Fruit fly (Drosophila melanogaster): ENCODE measurements around the gene xit.

The xit gene

DNA sequence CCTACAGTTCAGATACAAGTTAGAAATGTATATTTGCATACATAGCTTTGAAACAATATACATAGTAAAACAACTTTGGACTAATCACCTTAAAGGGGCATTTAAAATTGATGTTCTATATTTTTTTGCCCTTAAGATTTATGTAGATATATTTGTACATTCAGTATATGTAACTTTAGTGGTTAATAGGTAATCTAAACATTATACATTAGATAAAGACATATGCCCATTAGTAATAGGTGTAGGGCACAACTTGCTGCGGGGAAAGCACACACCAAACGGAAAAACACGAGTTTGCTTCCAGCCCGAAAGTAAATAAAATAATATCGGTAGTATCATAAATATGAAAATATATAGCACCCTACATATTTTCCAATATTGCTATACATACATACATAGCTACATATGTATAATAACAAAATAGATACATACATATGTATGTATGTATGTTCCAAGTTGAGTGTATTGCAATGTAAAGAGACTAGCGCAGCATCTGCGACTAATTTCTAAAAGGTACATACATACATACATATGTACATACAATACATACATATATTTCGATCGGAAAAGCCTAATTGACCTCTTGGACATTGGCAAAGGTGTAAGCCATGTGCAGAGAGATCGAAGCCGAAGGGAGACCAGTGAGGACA is 42.6 kb downstream of the xit start, which contains the start of gene CG43736 (continued):
- TF ChIP-seq CG18476 (GFP tag; optimal IDR thresholded peaks at IDR 0.05) (peak; percentile 93), D (optimal IDR thresholded peaks at IDR 0.05) (no peak), D (GFP tag; optimal IDR thresholded peaks at IDR 0.05) (peak; percentile 96), CG30020 (tag; optimal IDR thresholded peaks at IDR 0.05) (peak; percentile 85), salm (tag; optimal IDR thresholded peaks at IDR 0.05) (peak; percentile 91), NFAT (GFP tag; IDR thresholded peaks at IDR 0.05) (peak; percentile 68; the same call in 1 of the 2 replicates), Hsf (GFP tag; optimal IDR thresholded peaks at IDR 0.05) (peak; percentile 94), ind (GFP tag; optimal IDR thresholded peaks at IDR 0.05) (peak; percentile 97), ap (GFP tag; IDR thresholded peaks at IDR 0.05) (peak; percentile 75), Eip74EF (GFP tag; optimal IDR thresholded peaks at IDR 0.05) (peak in 1 of 2 experiments; percentile 96), sima (GFP tag; optimal IDR thresholded peaks at IDR 0.05) (peak; percentile 45), CoRest (tag; optimal IDR thresholded peaks at IDR 0.05) (peak; percentile 99), CG4617 (GFP tag; optimal IDR thresholded peaks at IDR 0.05; ENCODE audit: borderline replicate concordance) (peak; percentile 78), croc (GFP tag; conservative IDR thresholded peaks at IDR 0.05) (peak; percentile 90), CG11398 (GFP tag; optimal IDR thresholded peaks at IDR 0.05) (peak; percentile 85), CG7928 (GFP tag; optimal IDR thresholded peaks at IDR 0.05) (peak; percentile 72), Nf-YA (GFP tag; IDR thresholded peaks at IDR 0.05) (peak; percentile 82), da (GFP tag; optimal IDR thresholded peaks at IDR 0.05) (peak; percentile 20), CG6254 (GFP tag; optimal IDR thresholded peaks at IDR 0.05) (peak; percentile 82), CG2678 (tag; optimal IDR thresholded peaks at IDR 0.05) (peak; percentile 99), CG11504 (tag; optimal IDR thresholded peaks at IDR 0.05) (peak; percentile 98), ken (GFP tag; IDR thresholded peaks at IDR 0.05) (peak; percentile 84), CG3838 (GFP tag; optimal IDR thresholded peaks at IDR 0.05) (peak; percentile 69), CG9727 (GFP tag; optimal IDR thresholded peaks at IDR 0.05) (peak; percentile 95), CG18599 (GFP tag; optimal IDR thresholded peaks at IDR 0.05) (peak; percentile 98), ac (GFP tag; optimal IDR thresholded peaks at IDR 0.05) (peak; percentile 76), Dfd (GFP tag; optimal IDR thresholded peaks at IDR 0.05) (no peak), Doc2 (GFP tag; IDR thresholded peaks at IDR 0.05) (0 out of 2 replicates have a peak, but pooled peaks have one; percentile 39), Hmr (GFP tag; optimal IDR thresholded peaks at IDR 0.05) (peak; percentile 97), gcm2 (GFP tag; optimal IDR thresholded peaks at IDR 0.05) (peak; percentile 59), NK7.1 (GFP tag; optimal IDR thresholded peaks at IDR 0.05) (peak; percentile 91), Rfx (GFP tag; IDR thresholded peaks at IDR 0.05) (peak; percentile 92), fd3F (GFP tag; optimal IDR thresholded peaks at IDR 0.05) (peak; percentile 95), eyg (GFP tag; optimal IDR thresholded peaks at IDR 0.05) (peak; percentile 87), CG1233 (GFP tag; optimal IDR thresholded peaks at IDR 0.05) (no peak), nerfin-2 (GFP tag; IDR thresholded peaks at IDR 0.05; ENCODE audit: partially characterized antibody) (no peak), CG11456 (GFP tag; IDR thresholded peaks at IDR 0.05) (peak; percentile 85), Ets65A (GFP tag) (peak; percentile 98), CG11696 (GFP tag; IDR thresholded peaks at IDR 0.05) (peak; percentile 61), eve (GFP tag; optimal IDR thresholded peaks at IDR 0.05) (peak in 1 of 2 experiments; percentile 98), dmrt11E (tag; optimal IDR thresholded peaks at IDR 0.05) (peak; percentile 92), CG17359 (tag; optimal IDR thresholded peaks at IDR 0.05) (peak; percentile 97), bowl (GFP tag; IDR thresholded peaks at IDR 0.05) (no peak), stwl (tag; optimal IDR thresholded peaks at IDR 0.05) (peak; percentile 26), D19B (GFP tag; optimal IDR thresholded peaks at IDR 0.05) (peak; percentile 92), zfh2 (GFP tag; optimal IDR thresholded peaks at IDR 0.05) (peak; percentile 81), Neu2 (GFP tag; optimal IDR thresholded peaks at IDR 0.05; ENCODE audit: borderline replicate concordance) (peak; percentile 63), CG7357 (GFP tag; IDR thresholded peaks at IDR 0.05) (peak; percentile 78), al (GFP tag; IDR thresholded peaks at IDR 0.05) (peak; percentile 84), CG12104 (GFP tag; optimal IDR thresholded peaks at IDR 0.05) (peak; percentile 97)
